Fruit fly (Drosophila melanogaster) whole organism, wandering third instar larva: ENCODE results near the gene Trim9.
A peak's percentile ranks its signal among the peaks of the same experiment; 100 is the strongest.

Experiments used
- Abd-B ChIP-seq: fragments of >200 bp; optimal IDR thresholded peaks from 2 replicates; lab custom pipeline; 2017; ENCODE audit warnings: missing biosample characterization, missing genetic modification characterization
- CG32264 ChIP-seq: fragments of 200-800 bp; sonication (Bioruptor generic); optimal IDR thresholded peaks from 2 replicates; lab custom pipeline; 2016; ENCODE audit warnings: missing biosample characterization, missing genetic modification characterization
- CG9705 ChIP-seq: fragments of 200-800 bp; sonication (Bioruptor generic); optimal IDR thresholded peaks from 2 replicates; lab custom pipeline; 2018; ENCODE audit warnings: missing biosample characterization, mild to moderate bottlenecking, missing genetic modification characterization
- CrebA ChIP-seq: fragments of 200-800 bp; sonication (Bioruptor generic); optimal IDR thresholded peaks from 2 replicates; lab custom pipeline; 2016; ENCODE audit warnings: missing biosample characterization, mild to moderate bottlenecking, missing genetic modification characterization, borderline replicate concordance
- Dfd ChIP-seq: fragments of >200 bp; optimal IDR thresholded peaks from 2 replicates; lab custom pipeline; 2017; ENCODE audit warnings: missing biosample characterization, missing genetic modification characterization
- Dif ChIP-seq: fragments of 200-275, 200-300 bp; sonication (Bioruptor generic); optimal IDR thresholded peaks from 2 replicates; lab custom pipeline; 2018; ENCODE audit warnings: missing biosample characterization, missing genetic modification characterization; ENCODE audit not compliant: partially characterized antibody
- GATAd ChIP-seq: sonication (Bioruptor generic); optimal IDR thresholded peaks from 2 replicates; lab custom pipeline; 2016; ENCODE audit warnings: missing biosample characterization, missing genetic modification characterization
- HLH106 ChIP-seq: fragments of 200-800 bp; optimal IDR thresholded peaks from 3 replicates; lab custom pipeline; 2019; ENCODE audit warnings: missing biosample characterization, mild to moderate bottlenecking, missing genetic modification characterization, moderate library complexity
- Hnf4 ChIP-seq: fragments of 200-800 bp; sonication (Bioruptor generic); optimal IDR thresholded peaks from 2 replicates; lab custom pipeline; 2016; ENCODE audit warnings: missing biosample characterization, mild to moderate bottlenecking, missing genetic modification characterization
- Hr78 ChIP-seq: fragments of >200 bp; optimal IDR thresholded peaks from 2 replicates; lab custom pipeline; 2017; ENCODE audit warnings: missing biosample characterization, missing genetic modification characterization
- Hr83 ChIP-seq: fragments of 200-300 bp; sonication (Bioruptor generic); optimal IDR thresholded peaks from 2 replicates; lab custom pipeline; 2016; ENCODE audit warnings: missing biosample characterization, mild to moderate bottlenecking, missing genetic modification characterization, moderate library complexity; ENCODE audit not compliant: poor library complexity, severe bottlenecking
- Mio ChIP-seq: sonication (Bioruptor generic); optimal IDR thresholded peaks from 2 replicates; lab custom pipeline; 2016; ENCODE audit warnings: missing biosample characterization, missing genetic modification characterization
- Myc ChIP-seq: fragments of >200 bp; optimal IDR thresholded peaks from 2 replicates; lab custom pipeline; 2017
- N ChIP-seq: fragments of >200 bp; optimal IDR thresholded peaks from 2 replicates; lab custom pipeline; 2018; ENCODE audit warnings: missing biosample characterization, missing external identifiers, missing genetic modification characterization
- OdsH ChIP-seq: fragments of 200-800 bp; sonication (Bioruptor generic); optimal IDR thresholded peaks from 2 replicates; lab custom pipeline; 2016; ENCODE audit warnings: missing biosample characterization, mild to moderate bottlenecking, missing genetic modification characterization
- Sp1 ChIP-seq: fragments of 200-800 bp; sonication (Bioruptor generic); optimal IDR thresholded peaks from 3 replicates; lab custom pipeline; 2019; ENCODE audit warnings: missing biosample characterization, mild to moderate bottlenecking, missing genetic modification characterization, moderate library complexity
- br ChIP-seq: fragments of 200-800 bp; sonication (Bioruptor generic); optimal IDR thresholded peaks from 2 replicates; lab custom pipeline; 2016; ENCODE audit warnings: missing biosample characterization, missing genetic modification characterization
- dl ChIP-seq, 2 experiments: fragments of 175-275, 200-275 bp in 1 of 2; fragments of 200-275 bp in 1 of 2; sonication (Bioruptor generic); optimal IDR thresholded peaks; lab custom pipeline; 2018; ENCODE audit warnings: mild to moderate bottlenecking in 2 of 2, missing biosample characterization in 2 of 2, missing genetic modification characterization in 2 of 2, moderate library complexity in 2 of 2; ENCODE audit not compliant: partially characterized antibody in 2 of 2, insufficient read depth in 1 of 2
- dmrt93B ChIP-seq: fragments of 200-800 bp; sonication (Bioruptor generic); optimal IDR thresholded peaks from 2 replicates; lab custom pipeline; 2018; ENCODE audit warnings: missing biosample characterization, mild to moderate bottlenecking, missing genetic modification characterization
- dsf ChIP-seq: sonication (Bioruptor generic); optimal IDR thresholded peaks from 2 replicates; lab custom pipeline; 2016; ENCODE audit warnings: missing biosample characterization, missing genetic modification characterization, borderline replicate concordance
- ey ChIP-seq: fragments of 200-800 bp; sonication (Bioruptor generic); optimal IDR thresholded peaks from 2 replicates; lab custom pipeline; 2016; ENCODE audit warnings: missing biosample characterization, missing genetic modification characterization
- foxo ChIP-seq, 2 experiments: fragments of 200-800 bp; sonication (Bioruptor generic); optimal IDR thresholded peaks; 2 replicates in 1 of 2; 3 replicates in 1 of 2; lab custom pipeline; 2016 to 2017; ENCODE audit warnings: missing biosample characterization in 2 of 2, missing genetic modification characterization in 2 of 2
- fru ChIP-seq: fragments of 200-800 bp; sonication (Bioruptor generic); optimal IDR thresholded peaks from 3 replicates; lab custom pipeline; 2016; ENCODE audit warnings: missing biosample characterization, mild to moderate bottlenecking, missing genetic modification characterization
- h ChIP-seq: fragments of 200-800 bp; sonication (Bioruptor generic); optimal IDR thresholded peaks from 3 replicates; lab custom pipeline; 2016; ENCODE audit warnings: missing biosample characterization, mild to moderate bottlenecking, missing genetic modification characterization
- jim ChIP-seq: fragments of 175-275, 200-325 bp; sonication (Bioruptor generic); optimal IDR thresholded peaks from 2 replicates; lab custom pipeline; 2016; ENCODE audit warnings: missing biosample characterization, mild to moderate bottlenecking, missing genetic modification characterization
- rgr ChIP-seq: fragments of 200-800 bp; sonication (Bioruptor generic); optimal IDR thresholded peaks from 3 replicates; lab custom pipeline; 2016; ENCODE audit warnings: missing biosample characterization, mild to moderate bottlenecking, missing genetic modification characterization
- sage ChIP-seq: fragments of 200-800 bp; sonication (Bioruptor generic); optimal IDR thresholded peaks from 2 replicates; lab custom pipeline; 2016; ENCODE audit warnings: missing biosample characterization, mild to moderate bottlenecking, missing genetic modification characterization
- sv ChIP-seq: fragments of 200-800 bp; sonication (Bioruptor generic); optimal IDR thresholded peaks from 3 replicates; lab custom pipeline; 2016; ENCODE audit warnings: missing biosample characterization, missing genetic modification characterization
- tai ChIP-seq: sonication (Bioruptor generic); optimal IDR thresholded peaks from 2 replicates; lab custom pipeline; 2016; ENCODE audit warnings: missing biosample characterization, missing genetic modification characterization
- usp ChIP-seq: fragments of >200 bp; optimal IDR thresholded peaks from 2 replicates; lab custom pipeline; 2017; ENCODE audit warnings: missing biosample characterization, missing genetic modification characterization

The Trim9 gene

dm6 chr2L:10555269-10555668, 10.6 kb downstream of the Trim9 start:
- TF ChIP-seq CG32264: no peak
- no peak for TF ChIP-seq sage (GFP tag; lab: Kevin White, UChicago)
- TF ChIP-seq Hnf4 (GFP tag; lab: Kevin White, UChicago): no peak
- TF ChIP-seq usp: no peak
- no peak for TF ChIP-seq Myc (lab: Kevin White, UChicago)
- no peak for TF ChIP-seq Dif (GFP tag; lab: Kevin White, UChicago)
- TF ChIP-seq CrebA (GFP tag; lab: Kevin White, UChicago): no peak
- no peak for TF ChIP-seq Hr78 (GFP tag; lab: Kevin White, UChicago)

- TF ChIP-seq dmrt93B (GFP tag; lab: Kevin White, UChicago) (no peak), h (peak; percentile 34), HLH106 (tag; lab: Kevin White, UChicago) (peak; percentile 2), ey (GFP tag; lab: Kevin White, UChicago) (peak; percentile 20), fru (GFP tag; lab: Kevin White, UChicago) (peak; percentile 47), GATAd (GFP tag; lab: Kevin White, UChicago) (no peak), foxo (GFP tag; optimal IDR thresholded peaks at IDR 0.05; lab: Kevin White, UChicago) (peak in 1 of 2 experiments; percentile 15), CG9705 (no peak), OdsH (peak; percentile 10), rgr (GFP tag; lab: Kevin White, UChicago) (peak; percentile 28)
Observed at dm6 chr2L:10565674-10566073, 21.0 kb downstream of the Trim9 start.

dm6 chr2L:10566955-10567354, 22.3 kb downstream of the Trim9 start, which contains the start of gene CG6138:
TSS of gene CG6138 (plus strand) at chr2L:10567255.
- no peak for TF ChIP-seq N
- TF ChIP-seq Sp1: no peak
- no peak for TF ChIP-seq CG9705
- no peak for TF ChIP-seq Dif (GFP tag; lab: Kevin White, UChicago)
- no peak for TF ChIP-seq dl (GFP tag; optimal IDR thresholded peaks at IDR 0.05; lab: Kevin White, UChicago; ENCODE audit: insufficient read depth in 1 of 2, partially characterized antibody in 2 of 2)
- TF ChIP-seq Hr83 (GFP tag; lab: Kevin White, UChicago): no peak
- TF ChIP-seq Mio (GFP tag; lab: Kevin White, UChicago): no peak
- TF ChIP-seq Dfd: no peak
- TF ChIP-seq ey (GFP tag; lab: Kevin White, UChicago): no peak
- TF ChIP-seq jim (GFP tag; lab: Kevin White, UChicago): no peak
- no peak for TF ChIP-seq Abd-B (GFP tag; lab: Kevin White, UChicago)
- no peak for TF ChIP-seq rgr (GFP tag; lab: Kevin White, UChicago)
- TF ChIP-seq tai (GFP tag; lab: Kevin White, UChicago): no peak
- no peak for TF ChIP-seq foxo (GFP tag; optimal IDR thresholded peaks at IDR 0.05; lab: Kevin White, UChicago)
- TF ChIP-seq sv: no peak
- TF ChIP-seq OdsH: no peak
- no peak for TF ChIP-seq CG32264
- no peak for TF ChIP-seq fru (GFP tag; lab: Kevin White, UChicago)
- no peak for TF ChIP-seq br

dm6 chr2L:10577692-10578091, 33.0 kb downstream of the Trim9 start, which contains the start of gene w-cup:
TSS of gene w-cup (minus strand) at chr2L:10577792.
- TF ChIP-seq CrebA (GFP tag; lab: Kevin White, UChicago): no peak

- TF ChIP-seq Hr83 (GFP tag; lab: Kevin White, UChicago): no peak
- TF ChIP-seq dsf: no peak
- TF ChIP-seq br: no peak
- no peak for TF ChIP-seq N
- TF ChIP-seq Hnf4 (GFP tag; lab: Kevin White, UChicago): no peak
- no peak for TF ChIP-seq jim (GFP tag; lab: Kevin White, UChicago)
- no peak for TF ChIP-seq Mio (GFP tag; lab: Kevin White, UChicago)
- TF ChIP-seq CG32264: no peak
- TF ChIP-seq Hr78 (GFP tag; lab: Kevin White, UChicago): no peak
- no peak for TF ChIP-seq rgr (GFP tag; lab: Kevin White, UChicago)
Observed at dm6 chr2L:10579453-10579852, 34.8 kb downstream of the Trim9 start, which contains the start of gene CG34160. TSS of gene CG34160 (plus strand) at chr2L:10579753.
